Fruit fly (Drosophila melanogaster) whole organism, prepupa: ENCODE data around the gene mbo.

Source experiments
- CG10631 ChIP-seq: fragments of 200-800 bp; sonication (Bioruptor generic); optimal IDR thresholded peaks from 2 replicates; lab custom pipeline; 2016; ENCODE audit warnings: missing biosample characterization, missing genetic modification characterization
- CG10669 ChIP-seq: fragments of 200-800 bp; sonication (Bioruptor generic); optimal IDR thresholded peaks from 3 replicates; lab custom pipeline; 2018; ENCODE audit warnings: missing biosample characterization, mild to moderate bottlenecking, missing genetic modification characterization, moderate library complexity
- CG11902 ChIP-seq: fragments of 200-800 bp; sonication (Bioruptor generic); optimal IDR thresholded peaks from 3 replicates; lab custom pipeline; 2016; ENCODE audit warnings: missing biosample characterization, missing genetic modification characterization
- CG15336 ChIP-seq: fragments of 200-800 bp; sonication (Bioruptor generic); IDR thresholded peaks from 2 replicates; pipeline ENCODE4 v1.3.6; 2022; ENCODE audit warnings: missing biosample characterization, missing genetic modification characterization
- CG1621 ChIP-seq: fragments of 200-800 bp; sonication (Bioruptor generic); optimal IDR thresholded peaks from 3 replicates; lab custom pipeline; 2018; ENCODE audit warnings: missing biosample characterization, mild to moderate bottlenecking, missing genetic modification characterization
- CG3032 ChIP-seq: fragments of 200-800 bp; optimal IDR thresholded peaks from 2 replicates; lab custom pipeline; 2019; ENCODE audit warnings: missing biosample characterization, mild to moderate bottlenecking, missing genetic modification characterization, moderate library complexity
- CG31627 ChIP-seq: fragments of 200-800 bp; sonication (Bioruptor generic); optimal IDR thresholded peaks from 3 replicates; lab custom pipeline; 2016; ENCODE audit warnings: missing biosample characterization, missing genetic modification characterization
- CG32006 ChIP-seq: fragments of 200-800 bp; sonication (Bioruptor generic); optimal IDR thresholded peaks from 3 replicates; lab custom pipeline; 2017; ENCODE audit warnings: missing biosample characterization, mild to moderate bottlenecking, missing genetic modification characterization
- CG34406 ChIP-seq: fragments of 200-800 bp; sonication (Bioruptor generic); optimal IDR thresholded peaks from 3 replicates; lab custom pipeline; 2016; ENCODE audit warnings: missing biosample characterization, missing genetic modification characterization
- CG3919 ChIP-seq: fragments of 200-800 bp; sonication (Bioruptor generic); optimal IDR thresholded peaks from 3 replicates; lab custom pipeline; 2016; ENCODE audit warnings: missing biosample characterization, missing genetic modification characterization
- CG4318 ChIP-seq: fragments of 200-800 bp; sonication (Bioruptor generic); optimal IDR thresholded peaks from 3 replicates; lab custom pipeline; 2017; ENCODE audit warnings: missing biosample characterization, mild to moderate bottlenecking, missing genetic modification characterization
- CG6163 ChIP-seq: fragments of 200-800 bp; sonication (Bioruptor generic); IDR thresholded peaks from 3 replicates; pipeline ENCODE4 v1.3.6; 2022; ENCODE audit warnings: missing biosample characterization, missing genetic modification characterization
- CG6276 ChIP-seq: fragments of 200-800 bp; sonication (Bioruptor generic); optimal IDR thresholded peaks from 2 replicates; lab custom pipeline; 2017; ENCODE audit warnings: missing biosample characterization, mild to moderate bottlenecking, missing genetic modification characterization
- CG6854 ChIP-seq: fragments of 200-800 bp; sonication (Bioruptor generic); optimal IDR thresholded peaks from 2 replicates; lab custom pipeline; 2017; ENCODE audit warnings: missing biosample characterization, mild to moderate bottlenecking, missing genetic modification characterization
- CG7368 ChIP-seq: fragments of 200-800 bp; sonication (Bioruptor generic); optimal IDR thresholded peaks from 3 replicates; lab custom pipeline; 2016; ENCODE audit warnings: missing biosample characterization, missing genetic modification characterization
- CG8119 ChIP-seq: fragments of 200-800 bp; sonication (Bioruptor generic); IDR thresholded peaks from 3 replicates; pipeline ENCODE4 v1.3.6; 2022; ENCODE audit warnings: missing biosample characterization, missing genetic modification characterization
- CG8319 ChIP-seq: fragments of 200-800 bp; sonication (Bioruptor generic); optimal IDR thresholded peaks from 3 replicates; lab custom pipeline; 2016; ENCODE audit warnings: missing biosample characterization, missing genetic modification characterization
- CG8632 ChIP-seq: fragments of 200-800 bp; sonication (Bioruptor generic); optimal IDR thresholded peaks from 3 replicates; lab custom pipeline; 2016; ENCODE audit warnings: missing biosample characterization, missing genetic modification characterization
- CG9139 ChIP-seq: fragments of 200-800 bp; sonication (Bioruptor generic); optimal IDR thresholded peaks from 3 replicates; lab custom pipeline; 2017; ENCODE audit warnings: missing biosample characterization, mild to moderate bottlenecking, missing genetic modification characterization
- Eip75B ChIP-seq: fragments of 200-800 bp; sonication (Bioruptor generic); optimal IDR thresholded peaks from 3 replicates; lab custom pipeline; 2016; ENCODE audit warnings: missing biosample characterization, missing genetic modification characterization
- Eip78C ChIP-seq: fragments of 200-800 bp; sonication (Bioruptor generic); peaks from one replicate; lab custom pipeline; 2016; ENCODE audit warnings: missing biosample characterization, missing genetic modification characterization
- Eip93F ChIP-seq: fragments of 200-800 bp; sonication (Bioruptor generic); optimal IDR thresholded peaks from 2 replicates; lab custom pipeline; 2016; ENCODE audit warnings: missing biosample characterization, mild to moderate bottlenecking, missing genetic modification characterization
- Ets21C ChIP-seq: fragments of 200-800 bp; sonication (Bioruptor generic); optimal IDR thresholded peaks from 3 replicates; lab custom pipeline; 2016; ENCODE audit warnings: missing biosample characterization, missing genetic modification characterization
- Gug ChIP-seq: fragments of 200-800 bp; sonication (Bioruptor generic); IDR thresholded peaks from 2 replicates; pipeline ENCODE4 v1.3.6; 2022; ENCODE audit warnings: missing biosample characterization, missing genetic modification characterization
- Hr4 ChIP-seq: fragments of 200-800 bp; sonication (Bioruptor generic); optimal IDR thresholded peaks from 3 replicates; lab custom pipeline; 2016; ENCODE audit warnings: missing biosample characterization, missing genetic modification characterization
- Met ChIP-seq: fragments of 200-800 bp; sonication (Bioruptor generic); optimal IDR thresholded peaks from 3 replicates; lab custom pipeline; 2016; ENCODE audit warnings: missing biosample characterization, missing genetic modification characterization
- OdsH ChIP-seq: fragments of 200-800 bp; sonication (Bioruptor generic); optimal IDR thresholded peaks from 3 replicates; lab custom pipeline; 2016; ENCODE audit warnings: missing biosample characterization, missing genetic modification characterization
- Sox102F ChIP-seq: fragments of 200-800 bp; sonication (Bioruptor generic); optimal IDR thresholded peaks from 2 replicates; lab custom pipeline; 2016; ENCODE audit warnings: missing biosample characterization, mild to moderate bottlenecking, missing genetic modification characterization
- Sox14 ChIP-seq: fragments of 200-800 bp; sonication (Bioruptor generic); optimal IDR thresholded peaks from 3 replicates; lab custom pipeline; 2016; ENCODE audit warnings: missing biosample characterization, missing genetic modification characterization
- achi ChIP-seq: fragments of 200-800 bp; sonication (Bioruptor generic); optimal IDR thresholded peaks from 3 replicates; lab custom pipeline; 2016; ENCODE audit warnings: missing biosample characterization, missing genetic modification characterization
- acj6 ChIP-seq: fragments of 200-800 bp; sonication (Bioruptor generic); optimal IDR thresholded peaks from 3 replicates; lab custom pipeline; 2016; ENCODE audit warnings: missing biosample characterization, missing genetic modification characterization
- cyc ChIP-seq: fragments of 200-800 bp; sonication (Bioruptor generic); optimal IDR thresholded peaks from 3 replicates; lab custom pipeline; 2016; ENCODE audit warnings: missing biosample characterization, missing genetic modification characterization
- dac ChIP-seq: fragments of 200-800 bp; sonication (Bioruptor generic); optimal IDR thresholded peaks from 2 replicates; lab custom pipeline; 2017; ENCODE audit warnings: missing biosample characterization, mild to moderate bottlenecking, missing genetic modification characterization
- dsx ChIP-seq: fragments of 200-800 bp; optimal IDR thresholded peaks from 3 replicates; lab custom pipeline; 2019; ENCODE audit warnings: missing biosample characterization, mild to moderate bottlenecking, missing genetic modification characterization, moderate library complexity; ENCODE audit not compliant: poor library complexity, severe bottlenecking
- eg ChIP-seq: fragments of 200-800 bp; sonication (Bioruptor generic); IDR thresholded peaks from 3 replicates; pipeline ENCODE4 v1.3.6; 2022; ENCODE audit warnings: missing biosample characterization, missing genetic modification characterization
- fd59A ChIP-seq: fragments of 200-800 bp; sonication (Bioruptor generic); optimal IDR thresholded peaks from 2 replicates; lab custom pipeline; 2017; ENCODE audit warnings: missing biosample characterization, mild to moderate bottlenecking, missing genetic modification characterization, missing genetic modification reagents
- pdm3 ChIP-seq: fragments of 200-800 bp; sonication (Bioruptor generic); optimal IDR thresholded peaks from 3 replicates; lab custom pipeline; 2016; ENCODE audit warnings: missing biosample characterization, missing genetic modification characterization
- salr ChIP-seq, 2 experiments: fragments of 200-800 bp; sonication (Bioruptor generic); optimal IDR thresholded peaks; 3 replicates each; lab custom pipeline; 2016 to 2018; ENCODE audit warnings: missing biosample characterization in 2 of 2, missing genetic modification characterization in 2 of 2, mild to moderate bottlenecking in 1 of 2
- spab ChIP-seq: fragments of 200-800 bp; sonication (Bioruptor generic); optimal IDR thresholded peaks from 2 replicates; lab custom pipeline; 2017; ENCODE audit warnings: missing biosample characterization, mild to moderate bottlenecking, missing genetic modification characterization, missing genetic modification reagents
- ss ChIP-seq, 2 experiments: fragments of 200-800 bp; sonication (Bioruptor generic); optimal IDR thresholded peaks; 2 replicates in 1 of 2; 3 replicates in 1 of 2; lab custom pipeline; 2017 to 2018; ENCODE audit warnings: mild to moderate bottlenecking in 2 of 2, missing biosample characterization in 2 of 2, missing genetic modification characterization in 2 of 2, moderate library complexity in 1 of 2
- svp ChIP-seq: fragments of 200-800 bp; sonication (Bioruptor generic); peaks from one replicate; lab custom pipeline; 2016; ENCODE audit warnings: missing biosample characterization, missing genetic modification characterization
- topi ChIP-seq: fragments of 200-800 bp; sonication (Bioruptor generic); optimal IDR thresholded peaks from 3 replicates; lab custom pipeline; 2016; ENCODE audit warnings: missing biosample characterization, missing genetic modification characterization
- vri ChIP-seq: fragments of 200-800 bp; sonication (Bioruptor generic); optimal IDR thresholded peaks from 3 replicates; lab custom pipeline; 2016; ENCODE audit warnings: missing biosample characterization, mild to moderate bottlenecking, missing genetic modification characterization

Gene mbo

dm6 chr3R:12719627-12720343, 40.9 kb upstream of the mbo start (continued):
- TF ChIP-seq CG10669 (GFP tag; lab: Kevin White, UChicago) (peak; percentile 64), vri (GFP tag; lab: Kevin White, UChicago) (peak; percentile 46), CG3919 (GFP tag; lab: Kevin White, UChicago) (peak; percentile 63), CG31627 (GFP tag; lab: Kevin White, UChicago) (peak; percentile 19), cyc (peak; percentile 19), CG6854 (GFP tag; lab: Kevin White, UChicago) (peak; percentile 55), Ets21C (GFP tag; lab: Kevin White, UChicago) (no peak), CG34406 (GFP tag; lab: Kevin White, UChicago) (peak; percentile 79), eg (GFP tag; lab: Robert Waterston, UW) (peak; percentile 50), CG6163 (GFP tag; lab: Robert Waterston, UW) (peak; percentile 62)

dm6 chr3R:12718536-12719033, 39.7 kb upstream of the mbo start:
- TF ChIP-seq dac (no peak), spab (no peak), Eip93F (GFP tag; lab: Kevin White, UChicago) (no peak), CG8119 (GFP tag; lab: Robert Waterston, UW) (0 out of 3 replicates have a peak, but pooled peaks have one; percentile 6), CG15336 (0 out of 2 replicates have a peak, but pooled peaks have one; percentile 1)
- TF ChIP-seq, all 60 proteins: peak for 2

- TF ChIP-seq CG32006 (peak; percentile 61), CG8319 (GFP tag; lab: Kevin White, UChicago) (no peak), Met (GFP tag; lab: Kevin White, UChicago) (peak; percentile 54), CG15336 (peak; percentile 52; the same call in 1 of the 2 replicates), OdsH (GFP tag; lab: Kevin White, UChicago) (peak; percentile 50), CG3919 (GFP tag; lab: Kevin White, UChicago) (peak; percentile 26), CG10631 (peak; percentile 51), CG6276 (peak; percentile 16), Sox14 (GFP tag; lab: Kevin White, UChicago) (peak; percentile 6), salr (GFP tag; optimal IDR thresholded peaks at IDR 0.05; lab: Kevin White, UChicago) (peak in 1 of 2 experiments; percentile 36), fd59A (GFP tag; lab: Kevin White, UChicago) (peak; percentile 40), CG31627 (GFP tag; lab: Kevin White, UChicago) (peak; percentile 40), Eip78C (peak; percentile 87), CG8119 (GFP tag; lab: Robert Waterston, UW) (peak; percentile 52; the same call in 2 of the 3 replicates), pdm3 (peak; percentile 41), eg (GFP tag; lab: Robert Waterston, UW) (peak; percentile 65; the same call in 1 of the 3 replicates), Eip75B (GFP tag; lab: Kevin White, UChicago) (peak; percentile 17), CG9139 (GFP tag; lab: Kevin White, UChicago) (peak; percentile 16), Hr4 (GFP tag; lab: Kevin White, UChicago) (peak; percentile 67), CG7368 (GFP tag; lab: Kevin White, UChicago) (peak; percentile 25), CG1621 (no peak), svp (GFP tag; lab: Kevin White, UChicago) (peak; percentile 87), acj6 (peak; percentile 24), CG8632 (GFP tag; lab: Kevin White, UChicago) (peak; percentile 2), dsx (no peak), CG11902 (GFP tag; lab: Kevin White, UChicago) (no peak), Gug (GFP tag; lab: Robert Waterston, UW) (peak; percentile 53), CG4318 (GFP tag; lab: Kevin White, UChicago) (no peak), achi (GFP tag; lab: Kevin White, UChicago) (peak; percentile 21), CG6854 (GFP tag; lab: Kevin White, UChicago) (no peak), topi (GFP tag; lab: Kevin White, UChicago) (peak; percentile 4), CG3032 (no peak), ss (GFP tag; optimal IDR thresholded peaks at IDR 0.05; lab: Kevin White, UChicago) (peak in 1 of 2 experiments; percentile 26), CG10669 (GFP tag; lab: Kevin White, UChicago) (no peak), Sox102F (GFP tag; lab: Kevin White, UChicago) (no peak)
Observed at dm6 chr3R:12717588-12718535, 39.0 kb upstream of the mbo start.
